Fruit fly (Drosophila melanogaster) whole organism, wandering third instar larva: Measurements from ENCODE around the gene TM9SF4.

Experiments
- Abd-B ChIP-seq: fragments of >200 bp; optimal IDR thresholded peaks from 2 replicates; lab custom pipeline; 2017; ENCODE audit warnings: missing biosample characterization, missing genetic modification characterization
- CG32264 ChIP-seq: fragments of 200-800 bp; sonication (Bioruptor generic); optimal IDR thresholded peaks from 2 replicates; lab custom pipeline; 2016; ENCODE audit warnings: missing biosample characterization, missing genetic modification characterization
- CG9705 ChIP-seq: fragments of 200-800 bp; sonication (Bioruptor generic); optimal IDR thresholded peaks from 2 replicates; lab custom pipeline; 2018; ENCODE audit warnings: missing biosample characterization, mild to moderate bottlenecking, missing genetic modification characterization
- CrebA ChIP-seq: fragments of 200-800 bp; sonication (Bioruptor generic); optimal IDR thresholded peaks from 2 replicates; lab custom pipeline; 2016; ENCODE audit warnings: missing biosample characterization, mild to moderate bottlenecking, missing genetic modification characterization, borderline replicate concordance
- Dfd ChIP-seq: fragments of >200 bp; optimal IDR thresholded peaks from 2 replicates; lab custom pipeline; 2017; ENCODE audit warnings: missing biosample characterization, missing genetic modification characterization
- Dif ChIP-seq: fragments of 200-275, 200-300 bp; sonication (Bioruptor generic); optimal IDR thresholded peaks from 2 replicates; lab custom pipeline; 2018; ENCODE audit warnings: missing biosample characterization, missing genetic modification characterization; ENCODE audit not compliant: partially characterized antibody
- GATAd ChIP-seq: sonication (Bioruptor generic); optimal IDR thresholded peaks from 2 replicates; lab custom pipeline; 2016; ENCODE audit warnings: missing biosample characterization, missing genetic modification characterization
- HLH106 ChIP-seq: fragments of 200-800 bp; optimal IDR thresholded peaks from 3 replicates; lab custom pipeline; 2019; ENCODE audit warnings: missing biosample characterization, mild to moderate bottlenecking, missing genetic modification characterization, moderate library complexity
- Hnf4 ChIP-seq: fragments of 200-800 bp; sonication (Bioruptor generic); optimal IDR thresholded peaks from 2 replicates; lab custom pipeline; 2016; ENCODE audit warnings: missing biosample characterization, mild to moderate bottlenecking, missing genetic modification characterization
- Hr78 ChIP-seq: fragments of >200 bp; optimal IDR thresholded peaks from 2 replicates; lab custom pipeline; 2017; ENCODE audit warnings: missing biosample characterization, missing genetic modification characterization
- Hr83 ChIP-seq: fragments of 200-300 bp; sonication (Bioruptor generic); optimal IDR thresholded peaks from 2 replicates; lab custom pipeline; 2016; ENCODE audit warnings: missing biosample characterization, mild to moderate bottlenecking, missing genetic modification characterization, moderate library complexity; ENCODE audit not compliant: poor library complexity, severe bottlenecking
- Jra ChIP-seq: sonication (Bioruptor generic); optimal IDR thresholded peaks from 2 replicates; lab custom pipeline; 2016; ENCODE audit warnings: missing biosample characterization, missing genetic modification characterization
- Mio ChIP-seq: sonication (Bioruptor generic); optimal IDR thresholded peaks from 2 replicates; lab custom pipeline; 2016; ENCODE audit warnings: missing biosample characterization, missing genetic modification characterization
- Myc ChIP-seq: fragments of >200 bp; optimal IDR thresholded peaks from 2 replicates; lab custom pipeline; 2017
- N ChIP-seq: fragments of >200 bp; optimal IDR thresholded peaks from 2 replicates; lab custom pipeline; 2018; ENCODE audit warnings: missing biosample characterization, missing external identifiers, missing genetic modification characterization
- OdsH ChIP-seq: fragments of 200-800 bp; sonication (Bioruptor generic); optimal IDR thresholded peaks from 2 replicates; lab custom pipeline; 2016; ENCODE audit warnings: missing biosample characterization, mild to moderate bottlenecking, missing genetic modification characterization
- Rel ChIP-seq, 2 experiments: fragments of 200-800 bp; sonication (Bioruptor generic) in 1 of 2; optimal IDR thresholded peaks; 2 replicates in 1 of 2; 3 replicates in 1 of 2; lab custom pipeline; 2016 to 2019; ENCODE audit warnings: mild to moderate bottlenecking in 2 of 2, missing biosample characterization in 2 of 2, missing genetic modification characterization in 2 of 2, moderate library complexity in 1 of 2
- Sp1 ChIP-seq: fragments of 200-800 bp; sonication (Bioruptor generic); optimal IDR thresholded peaks from 3 replicates; lab custom pipeline; 2019; ENCODE audit warnings: missing biosample characterization, mild to moderate bottlenecking, missing genetic modification characterization, moderate library complexity
- Vsx2 ChIP-seq: fragments of 200-300, 225-300 bp; sonication (Bioruptor generic); optimal IDR thresholded peaks from 2 replicates; lab custom pipeline; 2018; ENCODE audit warnings: missing biosample characterization, missing genetic modification characterization; ENCODE audit not compliant: partially characterized antibody
- br ChIP-seq: fragments of 200-800 bp; sonication (Bioruptor generic); optimal IDR thresholded peaks from 2 replicates; lab custom pipeline; 2016; ENCODE audit warnings: missing biosample characterization, missing genetic modification characterization
- brk ChIP-seq: fragments of 200-800 bp; sonication (Bioruptor generic); optimal IDR thresholded peaks from 2 replicates; lab custom pipeline; 2016; ENCODE audit warnings: missing biosample characterization, mild to moderate bottlenecking, missing genetic modification characterization
- dl ChIP-seq, 2 experiments: fragments of 175-275, 200-275 bp in 1 of 2; fragments of 200-275 bp in 1 of 2; sonication (Bioruptor generic); optimal IDR thresholded peaks; lab custom pipeline; 2018; ENCODE audit warnings: mild to moderate bottlenecking in 2 of 2, missing biosample characterization in 2 of 2, missing genetic modification characterization in 2 of 2, moderate library complexity in 2 of 2; ENCODE audit not compliant: partially characterized antibody in 2 of 2, insufficient read depth in 1 of 2
- dmrt93B ChIP-seq: fragments of 200-800 bp; sonication (Bioruptor generic); optimal IDR thresholded peaks from 2 replicates; lab custom pipeline; 2018; ENCODE audit warnings: missing biosample characterization, mild to moderate bottlenecking, missing genetic modification characterization
- dsf ChIP-seq: sonication (Bioruptor generic); optimal IDR thresholded peaks from 2 replicates; lab custom pipeline; 2016; ENCODE audit warnings: missing biosample characterization, missing genetic modification characterization, borderline replicate concordance
- ey ChIP-seq: fragments of 200-800 bp; sonication (Bioruptor generic); optimal IDR thresholded peaks from 2 replicates; lab custom pipeline; 2016; ENCODE audit warnings: missing biosample characterization, missing genetic modification characterization
- foxo ChIP-seq, 2 experiments: fragments of 200-800 bp; sonication (Bioruptor generic); optimal IDR thresholded peaks; 2 replicates in 1 of 2; 3 replicates in 1 of 2; lab custom pipeline; 2016 to 2017; ENCODE audit warnings: missing biosample characterization in 2 of 2, missing genetic modification characterization in 2 of 2
- fru ChIP-seq: fragments of 200-800 bp; sonication (Bioruptor generic); optimal IDR thresholded peaks from 3 replicates; lab custom pipeline; 2016; ENCODE audit warnings: missing biosample characterization, mild to moderate bottlenecking, missing genetic modification characterization
- h ChIP-seq: fragments of 200-800 bp; sonication (Bioruptor generic); optimal IDR thresholded peaks from 3 replicates; lab custom pipeline; 2016; ENCODE audit warnings: missing biosample characterization, mild to moderate bottlenecking, missing genetic modification characterization
- jim ChIP-seq: fragments of 175-275, 200-325 bp; sonication (Bioruptor generic); optimal IDR thresholded peaks from 2 replicates; lab custom pipeline; 2016; ENCODE audit warnings: missing biosample characterization, mild to moderate bottlenecking, missing genetic modification characterization
- lola ChIP-seq: fragments of >200 bp; optimal IDR thresholded peaks from 2 replicates; lab custom pipeline; 2017; ENCODE audit warnings: missing biosample characterization, missing genetic modification characterization
- pan ChIP-seq: fragments of >200 bp; optimal IDR thresholded peaks from 2 replicates; lab custom pipeline; 2017
- psq ChIP-seq: fragments of 200-800 bp; sonication (Bioruptor generic); optimal IDR thresholded peaks from 3 replicates; lab custom pipeline; 2017; ENCODE audit warnings: missing biosample characterization, mild to moderate bottlenecking, missing genetic modification characterization, moderate library complexity
- rgr ChIP-seq: fragments of 200-800 bp; sonication (Bioruptor generic); optimal IDR thresholded peaks from 3 replicates; lab custom pipeline; 2016; ENCODE audit warnings: missing biosample characterization, mild to moderate bottlenecking, missing genetic modification characterization
- sage ChIP-seq: fragments of 200-800 bp; sonication (Bioruptor generic); optimal IDR thresholded peaks from 2 replicates; lab custom pipeline; 2016; ENCODE audit warnings: missing biosample characterization, mild to moderate bottlenecking, missing genetic modification characterization
- sv ChIP-seq: fragments of 200-800 bp; sonication (Bioruptor generic); optimal IDR thresholded peaks from 3 replicates; lab custom pipeline; 2016; ENCODE audit warnings: missing biosample characterization, missing genetic modification characterization
- tai ChIP-seq: sonication (Bioruptor generic); optimal IDR thresholded peaks from 2 replicates; lab custom pipeline; 2016; ENCODE audit warnings: missing biosample characterization, missing genetic modification characterization
- usp ChIP-seq: fragments of >200 bp; optimal IDR thresholded peaks from 2 replicates; lab custom pipeline; 2017; ENCODE audit warnings: missing biosample characterization, missing genetic modification characterization
- woc ChIP-seq: sonication (Bioruptor generic); optimal IDR thresholded peaks from 2 replicates; lab custom pipeline; 2016; ENCODE audit warnings: missing biosample characterization, mild to moderate bottlenecking, missing genetic modification characterization

The TM9SF4 gene

dm6 chr2L:13780109-13780947 lies 33.6 kb downstream of the TM9SF4 start, which contains the start of the genes CG9008 and p38b (continued):
- TF ChIP-seq tai, result no peak
- no peak for TF ChIP-seq pan
- no peak for TF ChIP-seq dl (GFP tag; optimal IDR thresholded peaks at IDR 0.05; lab: Kevin White, UChicago; ENCODE audit: insufficient read depth in 1 of 2, partially characterized antibody in 2 of 2)
- TF ChIP-seq Jra (GFP tag; lab: Kevin White, UChicago), result no peak
- no peak for TF ChIP-seq N
- TF ChIP-seq h (GFP tag; lab: Kevin White, UChicago), result peak; percentile 69
- no peak for TF ChIP-seq brk (GFP tag; lab: Kevin White, UChicago)
- no peak for TF ChIP-seq usp (GFP tag; lab: Kevin White, UChicago)
- peak; percentile 39 for TF ChIP-seq Hnf4 (GFP tag; lab: Kevin White, UChicago)
- TF ChIP-seq rgr (GFP tag; lab: Kevin White, UChicago), result peak; percentile 58
- peak; percentile 39 for TF ChIP-seq CG32264 (GFP tag; lab: Kevin White, UChicago)

dm6 chr2L:13783264-13784154 lies 36.8 kb downstream of the TM9SF4 start, which contains the start of gene Eato:
Gene Eato (plus strand): TSS chr2L:13784084.
- TF ChIP-seq CrebA (GFP tag; lab: Kevin White, UChicago) (no peak), pan (no peak), Vsx2 (GFP tag; lab: Kevin White, UChicago) (no peak), woc (no peak), lola (GFP tag; lab: Kevin White, UChicago) (no peak), Mio (GFP tag; lab: Kevin White, UChicago) (no peak), Hr78 (GFP tag; lab: Kevin White, UChicago) (no peak), dl (GFP tag; optimal IDR thresholded peaks at IDR 0.05; lab: Kevin White, UChicago; ENCODE audit: insufficient read depth in 1 of 2, partially characterized antibody in 2 of 2) (no peak), Dfd (GFP tag; lab: Kevin White, UChicago) (no peak), foxo (GFP tag; optimal IDR thresholded peaks at IDR 0.05; lab: Kevin White, UChicago) (peak in 1 of 2 experiments; percentile 53), Dif (GFP tag; lab: Kevin White, UChicago) (no peak), N (no peak), fru (GFP tag; lab: Kevin White, UChicago) (no peak), rgr (GFP tag; lab: Kevin White, UChicago) (peak; percentile 45), Hnf4 (GFP tag; lab: Kevin White, UChicago) (peak; percentile 20), CG32264 (GFP tag; lab: Kevin White, UChicago) (no peak), CG9705 (GFP tag; lab: Kevin White, UChicago) (no peak), br (peak; percentile 9), Myc (peak; percentile 19), usp (GFP tag; lab: Kevin White, UChicago) (no peak), jim (GFP tag; lab: Kevin White, UChicago) (peak; percentile 41), dmrt93B (GFP tag; lab: Kevin White, UChicago) (no peak), sv (GFP tag; lab: Kevin White, UChicago) (no peak), Abd-B (no peak), Jra (GFP tag; lab: Kevin White, UChicago) (no peak), brk (GFP tag; lab: Kevin White, UChicago) (no peak), OdsH (GFP tag; lab: Kevin White, UChicago) (peak; percentile 17), Sp1 (GFP tag; lab: Kevin White, UChicago) (no peak), dsf (no peak), psq (GFP tag; lab: Kevin White, UChicago) (peak; percentile 25), tai (no peak), Rel (GFP tag; optimal IDR thresholded peaks at IDR 0.05; lab: Kevin White, UChicago) (no peak), Rel (tag; optimal IDR thresholded peaks at IDR 0.05; lab: Kevin White, UChicago) (peak; percentile 15), sage (GFP tag; lab: Kevin White, UChicago) (no peak), GATAd (GFP tag; lab: Kevin White, UChicago) (no peak), ey (GFP tag; lab: Kevin White, UChicago) (peak; percentile 22), Hr83 (GFP tag; lab: Kevin White, UChicago) (peak; percentile 3), HLH106 (peak; percentile 16), h (GFP tag; lab: Kevin White, UChicago) (no peak)
